Fruit fly (Drosophila melanogaster): ENCODE data around the gene plh.

The plh gene

dm6 chr3R:5012674-5013073 is 1.8 kb upstream of the plh start:
- TF ChIP-seq fd96Ca (GFP tag; IDR thresholded peaks at IDR 0.05) (no peak), CG32121 (GFP tag; IDR thresholded peaks at IDR 0.05) (no peak), CG13204 (GFP tag; optimal IDR thresholded peaks at IDR 0.05) (no peak), CG17806 (tag; optimal IDR thresholded peaks at IDR 0.05) (no peak), CG8301 (tag; optimal IDR thresholded peaks at IDR 0.05) (no peak), gl (tag; optimal IDR thresholded peaks at IDR 0.05) (no peak), D1 (tag; optimal IDR thresholded peaks at IDR 0.05) (no peak), Ets98B (GFP tag; IDR thresholded peaks at IDR 0.05) (no peak), CG9948 (tag; optimal IDR thresholded peaks at IDR 0.05) (no peak), CG15710 (tag; optimal IDR thresholded peaks at IDR 0.05) (no peak), CG34367 (tag; optimal IDR thresholded peaks at IDR 0.05) (no peak), Snoo (tag; optimal IDR thresholded peaks at IDR 0.05) (no peak), Pif1B (GFP tag; optimal IDR thresholded peaks at IDR 0.05) (no peak), CG12605 (GFP tag; IDR thresholded peaks at IDR 0.05) (no peak)

- TF ChIP-seq CG32121 (GFP tag; IDR thresholded peaks at IDR 0.05) (0 out of 2 replicates have a peak, but pooled peaks have one; percentile 28), CG13204 (GFP tag; optimal IDR thresholded peaks at IDR 0.05) (no peak)
These were observed 1.1 kb upstream of the plh start for dm6 chr3R:5011908-5012307.

- TF ChIP-seq Snoo (tag; optimal IDR thresholded peaks at IDR 0.05) (peak; percentile 13), CG8159 (tag; optimal IDR thresholded peaks at IDR 0.05) (peak; percentile 79), CG10348 (GFP tag; IDR thresholded peaks at IDR 0.05) (peak; percentile 36; the same call in 1 of the 2 replicates), CG14655 (GFP tag; optimal IDR thresholded peaks at IDR 0.05) (peak; percentile 94), CG8301 (tag; optimal IDR thresholded peaks at IDR 0.05) (peak; percentile 92), Pif1A (GFP tag; optimal IDR thresholded peaks at IDR 0.05) (peak; percentile 85), Ets98B (GFP tag; IDR thresholded peaks at IDR 0.05) (peak; percentile 91), EcR (GFP tag; optimal IDR thresholded peaks at IDR 0.05) (peak; percentile 1), Pif1B (GFP tag; optimal IDR thresholded peaks at IDR 0.05) (peak; percentile 83), CG12605 (GFP tag; IDR thresholded peaks at IDR 0.05) (peak; percentile 78), D1 (tag; optimal IDR thresholded peaks at IDR 0.05) (peak; percentile 72), rn (GFP tag; IDR thresholded peaks at IDR 0.05) (peak; percentile 69), CG15710 (tag; optimal IDR thresholded peaks at IDR 0.05) (peak; percentile 77), CG34367 (tag; optimal IDR thresholded peaks at IDR 0.05) (peak; percentile 79), gl (tag; optimal IDR thresholded peaks at IDR 0.05) (peak; percentile 68), CG9948 (tag; optimal IDR thresholded peaks at IDR 0.05) (peak; percentile 86), fd96Ca (GFP tag; IDR thresholded peaks at IDR 0.05) (peak; percentile 93), CG17806 (tag; optimal IDR thresholded peaks at IDR 0.05) (peak; percentile 84), CG4496 (GFP tag; IDR thresholded peaks at IDR 0.05) (peak; percentile 94), CG32121 (GFP tag; IDR thresholded peaks at IDR 0.05) (peak; percentile 88), CG13204 (GFP tag; optimal IDR thresholded peaks at IDR 0.05) (peak; percentile 55)
These were observed 678 bp downstream of the plh start for dm6 chr3R:5010153-5010552.

- TF ChIP-seq CG32121 (GFP tag; IDR thresholded peaks at IDR 0.05) (no peak), CG4496 (GFP tag; IDR thresholded peaks at IDR 0.05) (0 out of 3 replicates have a peak, but pooled peaks have one; percentile 21), fd96Ca (GFP tag; IDR thresholded peaks at IDR 0.05) (no peak)
These were observed 10.2 kb downstream of the plh start for dm6 chr3R:5000663-5001062.

dm6 chr3R:4998739-4999138 is 12.1 kb downstream of the plh start:
- TF ChIP-seq CG9948 (tag; optimal IDR thresholded peaks at IDR 0.05): no peak
- TF ChIP-seq CG32121 (GFP tag; IDR thresholded peaks at IDR 0.05): peak; percentile 59

dm6 chr3R:4997399-4998203 is 13.2 kb downstream of the plh start:
- TF ChIP-seq Snoo (tag; optimal IDR thresholded peaks at IDR 0.05): peak; percentile 85
- TF ChIP-seq EcR (GFP tag; optimal IDR thresholded peaks at IDR 0.05): no peak
- peak; percentile 58 for TF ChIP-seq CG17806 (tag; optimal IDR thresholded peaks at IDR 0.05)
- no peak for TF ChIP-seq CG10348 (GFP tag; IDR thresholded peaks at IDR 0.05)
- TF ChIP-seq CG8301 (tag; optimal IDR thresholded peaks at IDR 0.05): peak; percentile 21
- TF ChIP-seq gl (tag; optimal IDR thresholded peaks at IDR 0.05): no peak
- TF ChIP-seq D1 (tag; optimal IDR thresholded peaks at IDR 0.05): no peak
- TF ChIP-seq CG13204 (GFP tag; optimal IDR thresholded peaks at IDR 0.05): no peak
- peak; percentile 70 for TF ChIP-seq CG15710 (tag; optimal IDR thresholded peaks at IDR 0.05)
- peak; percentile 61 for TF ChIP-seq CG9948 (tag; optimal IDR thresholded peaks at IDR 0.05)
- TF ChIP-seq CG12605 (GFP tag; IDR thresholded peaks at IDR 0.05): no peak; the same call in 1 of the 2 replicates
- 0 out of 2 replicates have a peak, but pooled peaks have one; percentile 36 for TF ChIP-seq Ets98B (GFP tag; IDR thresholded peaks at IDR 0.05)
- TF ChIP-seq Pif1B (GFP tag; optimal IDR thresholded peaks at IDR 0.05): peak; percentile 37
- peak; percentile 72 for TF ChIP-seq CG8159 (tag; optimal IDR thresholded peaks at IDR 0.05)
- TF ChIP-seq CG14655 (GFP tag; optimal IDR thresholded peaks at IDR 0.05): peak; percentile 48
- TF ChIP-seq Pif1A (GFP tag; optimal IDR thresholded peaks at IDR 0.05): peak; percentile 68
- TF ChIP-seq fd96Ca (GFP tag; IDR thresholded peaks at IDR 0.05): peak; percentile 59; the same call in 1 of the 3 replicates
- peak; percentile 63 for TF ChIP-seq CG4496 (GFP tag; IDR thresholded peaks at IDR 0.05)
- TF ChIP-seq CG34367 (tag; optimal IDR thresholded peaks at IDR 0.05): peak; percentile 59
- TF ChIP-seq rn (GFP tag; IDR thresholded peaks at IDR 0.05): peak; percentile 14; the same call in 1 of the 2 replicates
- TF ChIP-seq CG32121 (GFP tag; IDR thresholded peaks at IDR 0.05): no peak
